Fruit fly (Drosophila melanogaster) whole organism, pupa: ENCODE results near the gene CG6005.

ENCODE experiments used
- CG15710 ChIP-seq: fragments of 200-800 bp; sonication (Bioruptor generic); optimal IDR thresholded peaks from 2 replicates; lab custom pipeline; 2018; ENCODE audit warnings: missing biosample characterization, mild to moderate bottlenecking, missing genetic modification characterization, moderate library complexity
- CG4496 ChIP-seq: fragments of 200-800 bp; sonication (Bioruptor generic); IDR thresholded peaks from 3 replicates; pipeline ENCODE4 v1.3.6; 2022; ENCODE audit warnings: missing biosample characterization, missing genetic modification characterization
- D1 ChIP-seq: fragments of 200-800 bp; sonication (Bioruptor generic); optimal IDR thresholded peaks from 2 replicates; lab custom pipeline; 2018; ENCODE audit warnings: missing biosample characterization, mild to moderate bottlenecking, missing genetic modification characterization, moderate library complexity
- EcR ChIP-seq: fragments of 200-800 bp; sonication (Bioruptor generic); optimal IDR thresholded peaks from 3 replicates; lab custom pipeline; 2019; ENCODE audit warnings: missing biosample characterization, missing genetic modification characterization, mild to moderate bottlenecking, moderate library complexity, missing genetic modification reagents

- TF ChIP-seq EcR (GFP tag; lab: Kevin White, UChicago) (peak; percentile 61), D1 (tag; lab: Kevin White, UChicago) (no peak), CG15710 (tag; lab: Kevin White, UChicago) (no peak), CG4496 (GFP tag; lab: Robert Waterston, UW) (no peak)
Observed at dm6 chr3R:19001701-19002100, 22.1 kb downstream of the CG6005 start.
